Fruit fly (Drosophila melanogaster): ENCODE data around the gene ValRS-m.
A peak's percentile ranks its signal among the peaks of the same experiment; 100 is the strongest.

The ValRS-m gene

dm6 chr3L:8912332-8912731 lies 52.2 kb downstream of the ValRS-m start, which contains the start of the genes Tsp66E and mfr (continued):
- no peak for TF ChIP-seq Scr (GFP tag; IDR thresholded peaks at IDR 0.05; ENCODE audit: partially characterized antibody)
- TF ChIP-seq HLH4C (GFP tag; IDR thresholded peaks at IDR 0.05; ENCODE audit: partially characterized antibody) = no peak
- TF ChIP-seq HLH3B (GFP tag; IDR thresholded peaks at IDR 0.05) = no peak; the same call in 1 of the 2 replicates
- no peak for TF ChIP-seq her (GFP tag; optimal IDR thresholded peaks at IDR 0.05)
- peak; percentile 72 for TF ChIP-seq sqz (GFP tag; optimal IDR thresholded peaks at IDR 0.05)
- TF ChIP-seq CG14014 (GFP tag; IDR thresholded peaks at IDR 0.05) = 0 out of 2 replicates have a peak, but pooled peaks have one; percentile 38
- no peak for TF ChIP-seq dpn (GFP tag; optimal IDR thresholded peaks at IDR 0.05)
- no peak; the same call in 2 of the 3 replicates for TF ChIP-seq row (GFP tag; IDR thresholded peaks at IDR 0.05)
- no peak for TF ChIP-seq CG9437 (GFP tag; optimal IDR thresholded peaks at IDR 0.05)
- TF ChIP-seq NK7.1 (GFP tag; optimal IDR thresholded peaks at IDR 0.05) = no peak
- no peak for TF ChIP-seq sc (optimal IDR thresholded peaks at IDR 0.05)
- no peak for TF ChIP-seq sc (GFP tag; optimal IDR thresholded peaks at IDR 0.05)
- no peak for TF ChIP-seq CG6254 (GFP tag; optimal IDR thresholded peaks at IDR 0.05)
- TF ChIP-seq CG2889 (GFP tag; IDR thresholded peaks at IDR 0.05) = no peak
- no peak for TF ChIP-seq CG18262 (tag; optimal IDR thresholded peaks at IDR 0.05)
- peak; percentile 47; the same call in 1 of the 2 replicates for TF ChIP-seq stc (GFP tag; IDR thresholded peaks at IDR 0.05)
- no peak for TF ChIP-seq eve (GFP tag; optimal IDR thresholded peaks at IDR 0.05)
- TF ChIP-seq nau (GFP tag; optimal IDR thresholded peaks at IDR 0.05) = no peak
- TF ChIP-seq rib (GFP tag; IDR thresholded peaks at IDR 0.05) = peak; percentile 52; the same call in 1 of the 2 replicates
- no peak for TF ChIP-seq pb (GFP tag; optimal IDR thresholded peaks at IDR 0.05)
- no peak for TF ChIP-seq Kr (GFP tag; optimal IDR thresholded peaks at IDR 0.05)
- no peak for TF ChIP-seq Ssrp (tag; optimal IDR thresholded peaks at IDR 0.05)
- no peak; the same call in 1 of the 2 replicates for TF ChIP-seq ranshi (GFP tag; IDR thresholded peaks at IDR 0.05)
- no peak for TF ChIP-seq CG4730 (GFP tag; IDR thresholded peaks at IDR 0.05)
- TF ChIP-seq CG3847 (GFP tag; IDR thresholded peaks at IDR 0.05) = no peak
- no peak for TF ChIP-seq CG9876 (GFP tag; optimal IDR thresholded peaks at IDR 0.05)
- no peak for TF ChIP-seq E2f1 (GFP tag; IDR thresholded peaks at IDR 0.05)
- TF ChIP-seq br (optimal IDR thresholded peaks at IDR 0.05) = no peak
- no peak for TF ChIP-seq CG30020 (tag; optimal IDR thresholded peaks at IDR 0.05)
- TF ChIP-seq klu (GFP tag; IDR thresholded peaks at IDR 0.05) = no peak
- TF ChIP-seq hbn (GFP tag; IDR thresholded peaks at IDR 0.05; ENCODE audit: partially characterized antibody) = no peak
- TF ChIP-seq bsh (GFP tag; optimal IDR thresholded peaks at IDR 0.05) = no peak
- no peak for TF ChIP-seq CG6813 (GFP tag; optimal IDR thresholded peaks at IDR 0.05)
- TF ChIP-seq E2f2 (GFP tag; IDR thresholded peaks at IDR 0.05) = no peak
- TF ChIP-seq CG12236 (GFP tag; optimal IDR thresholded peaks at IDR 0.05) = no peak
- TF ChIP-seq Ets97D (GFP tag; optimal IDR thresholded peaks at IDR 0.05) = no peak
- TF ChIP-seq Optix (GFP tag; IDR thresholded peaks at IDR 0.05) = no peak
- peak; percentile 40 for TF ChIP-seq CG13287 (GFP tag; IDR thresholded peaks at IDR 0.05; ENCODE audit: partially characterized antibody)
- TF ChIP-seq CG4424 (GFP tag; optimal IDR thresholded peaks at IDR 0.05) = no peak
- TF ChIP-seq org-1 (GFP tag; optimal IDR thresholded peaks at IDR 0.05) = no peak
- TF ChIP-seq CG2875 (GFP tag; optimal IDR thresholded peaks at IDR 0.05) = no peak
- no peak for TF ChIP-seq slp2 (GFP tag; optimal IDR thresholded peaks at IDR 0.05)
- no peak for TF ChIP-seq Doc3 (GFP tag; IDR thresholded peaks at IDR 0.05; ENCODE audit: partially characterized antibody)
- TF ChIP-seq CG11560 (tag; IDR thresholded peaks at IDR 0.05) = no peak
- no peak for TF ChIP-seq CG1602 (GFP tag; optimal IDR thresholded peaks at IDR 0.05)
- no peak for TF ChIP-seq Poxn (GFP tag; IDR thresholded peaks at IDR 0.05)
- TF ChIP-seq CG17568 (GFP tag; optimal IDR thresholded peaks at IDR 0.05) = no peak
- TF ChIP-seq caup (GFP tag; optimal IDR thresholded peaks at IDR 0.05; ENCODE audit: severe bottlenecking) = peak; percentile 24
- no peak for TF ChIP-seq Hand (GFP tag; optimal IDR thresholded peaks at IDR 0.05)
- no peak for TF ChIP-seq aop (GFP tag; IDR thresholded peaks at IDR 0.05)
- TF ChIP-seq Abd-B (GFP tag; optimal IDR thresholded peaks at IDR 0.05) = no peak
- no peak for TF ChIP-seq Dip3 (GFP tag; optimal IDR thresholded peaks at IDR 0.05)

All from whole organism, embryonic.